Fruit fly (Drosophila melanogaster) whole organism, pupa: ENCODE measurements around the gene CG9743.

Experiments
- CG14655 ChIP-seq: fragments of 200-800 bp; sonication (Bioruptor generic); optimal IDR thresholded peaks from 3 replicates; lab custom pipeline; 2017; ENCODE audit warnings: mild to moderate bottlenecking, missing biosample characterization, missing genetic modification reagents, missing genetic modification characterization
- CG17806 ChIP-seq: fragments of 200-800 bp; sonication (Bioruptor generic); optimal IDR thresholded peaks from 2 replicates; lab custom pipeline; 2018; ENCODE audit warnings: missing biosample characterization, mild to moderate bottlenecking, missing genetic modification characterization, moderate library complexity
- CG9948 ChIP-seq: fragments of 200-800 bp; sonication (Bioruptor generic); optimal IDR thresholded peaks from 2 replicates; lab custom pipeline; 2018; ENCODE audit warnings: missing biosample characterization, mild to moderate bottlenecking, missing genetic modification characterization, moderate library complexity
- EcR ChIP-seq: fragments of 200-800 bp; sonication (Bioruptor generic); optimal IDR thresholded peaks from 3 replicates; lab custom pipeline; 2019; ENCODE audit warnings: missing biosample characterization, missing genetic modification characterization, mild to moderate bottlenecking, moderate library complexity, missing genetic modification reagents
- Pif1B ChIP-seq: fragments of 200-800 bp; sonication (Bioruptor generic); optimal IDR thresholded peaks from 3 replicates; lab custom pipeline; 2016; ENCODE audit warnings: missing biosample characterization, missing genetic modification characterization
- fd96Ca ChIP-seq: fragments of 200-800 bp; sonication (Bioruptor generic); IDR thresholded peaks from 3 replicates; pipeline ENCODE4 v1.3.6; 2022; ENCODE audit warnings: missing biosample characterization, missing genetic modification characterization
- gl ChIP-seq: fragments of 200-800 bp; sonication (Bioruptor generic); optimal IDR thresholded peaks from 2 replicates; lab custom pipeline; 2018; ENCODE audit warnings: missing biosample characterization, mild to moderate bottlenecking, missing genetic modification characterization

DNA sequence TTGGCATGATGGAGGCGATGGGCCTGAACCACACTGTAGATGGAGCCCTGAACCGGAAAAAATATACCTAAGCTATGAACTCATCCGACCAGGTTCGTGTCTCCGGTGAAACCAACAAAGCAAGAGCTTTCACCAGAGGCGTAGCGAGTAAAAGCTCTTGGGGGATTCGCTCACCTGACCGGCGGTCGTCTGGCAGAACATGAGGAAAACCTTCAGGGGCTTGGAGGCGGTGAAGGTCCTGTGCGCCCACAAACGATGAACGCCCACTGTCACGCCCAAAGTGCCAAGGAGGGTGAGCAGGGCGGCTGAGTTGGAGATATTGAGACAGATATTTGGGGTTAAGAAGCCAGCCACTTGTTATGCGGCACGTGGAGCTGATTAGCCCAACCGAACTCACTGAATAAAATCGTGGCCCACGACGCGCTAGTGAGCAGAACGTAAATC, 7.2 kb downstream of the CG9743 start:
- TF ChIP-seq CG17806 (tag; lab: Kevin White, UChicago) (peak; percentile 3), Pif1B (GFP tag; lab: Kevin White, UChicago) (no peak), EcR (GFP tag; lab: Kevin White, UChicago) (no peak), CG9948 (tag; lab: Kevin White, UChicago) (no peak), fd96Ca (GFP tag; lab: Robert Waterston, UW) (peak; percentile 64), CG14655 (GFP tag; lab: Kevin White, UChicago) (peak; percentile 14), gl (tag; lab: Kevin White, UChicago) (no peak)
